Worm (Caenorhabditis elegans): ENCODE measurements around the gene W09D6.4.

Gene W09D6.4

ce11 chrIII:11053603-11054002 is 25.9 kb upstream of the W09D6.4 start:
- TF ChIP-seq egl-5 (tag; optimal IDR thresholded peaks at IDR 0.05) (no peak), pha-4 (tag; optimal IDR thresholded peaks at IDR 0.05) (no peak), fkh-10 (GFP tag; optimal IDR thresholded peaks at IDR 0.05) (no peak), nhr-67 (tag; optimal IDR thresholded peaks at IDR 0.05) (no peak), R02D3.7 (tag; optimal IDR thresholded peaks at IDR 0.05) (no peak), ama-1 (optimal IDR thresholded peaks at IDR 0.05) (no peak), elt-3 (tag; optimal IDR thresholded peaks at IDR 0.05) (no peak), elt-2 (tag; optimal IDR thresholded peaks at IDR 0.05) (no peak), nhr-12 (tag; optimal IDR thresholded peaks at IDR 0.05) (no peak), aly-2 (tag; optimal IDR thresholded peaks at IDR 0.05) (no peak), unc-39 (tag; optimal IDR thresholded peaks at IDR 0.05) (no peak), fos-1 (tag; optimal IDR thresholded peaks at IDR 0.05) (no peak), lin-15B (tag; optimal IDR thresholded peaks at IDR 0.05) (no peak), ztf-11 (tag; optimal IDR thresholded peaks at IDR 0.05) (no peak), nhr-43 (tag; optimal IDR thresholded peaks at IDR 0.05; ENCODE audit: poor library complexity, severe bottlenecking) (no peak), ceh-9 (tag; optimal IDR thresholded peaks at IDR 0.05) (no peak), ceh-82 (tag; optimal IDR thresholded peaks at IDR 0.05) (no peak), nfya-1 (tag; optimal IDR thresholded peaks at IDR 0.05; ENCODE audit: insufficient read depth) (no peak), lsy-12 (tag; optimal IDR thresholded peaks at IDR 0.05) (no peak), daf-12 (tag; optimal IDR thresholded peaks at IDR 0.05) (no peak)

ce11 chrIII:11054032-11054431 is 25.5 kb upstream of the W09D6.4 start:
- no peak for TF ChIP-seq R02D3.7 (tag; optimal IDR thresholded peaks at IDR 0.05)
- TF ChIP-seq nfya-1 (tag; optimal IDR thresholded peaks at IDR 0.05; ENCODE audit: insufficient read depth), result peak; percentile 96

ce11 chrIII:11054532-11055265 is 24.8 kb upstream of the W09D6.4 start:
- TF ChIP-seq nhr-25 (tag; optimal IDR thresholded peaks at IDR 0.05), result peak; percentile 78
- no peak for TF ChIP-seq nhr-11 (tag; optimal IDR thresholded peaks at IDR 0.05)
- peak; percentile 53 for TF ChIP-seq lin-15B (tag; optimal IDR thresholded peaks at IDR 0.05)
- TF ChIP-seq tbx-2 (tag; optimal IDR thresholded peaks at IDR 0.05), result no peak
- TF ChIP-seq pqm-1 (tag; optimal IDR thresholded peaks at IDR 0.05), result peak; percentile 52
- TF ChIP-seq elt-3 (tag; optimal IDR thresholded peaks at IDR 0.05), result no peak
- peak; percentile 46 for TF ChIP-seq snpc-4 (tag; optimal IDR thresholded peaks at IDR 0.05)
- TF ChIP-seq mdl-1 (tag; optimal IDR thresholded peaks at IDR 0.05), result no peak
- TF ChIP-seq nhr-67 (tag; optimal IDR thresholded peaks at IDR 0.05), result no peak
- TF ChIP-seq jun-1 (tag; optimal IDR thresholded peaks at IDR 0.05), result peak; percentile 27
- TF ChIP-seq lin-39 (tag; optimal IDR thresholded peaks at IDR 0.05), result peak; percentile 82
- TF ChIP-seq elt-2 (tag; optimal IDR thresholded peaks at IDR 0.05), result peak; percentile 44
- no peak for TF ChIP-seq ceh-16 (tag; optimal IDR thresholded peaks at IDR 0.05)
- no peak for TF ChIP-seq fkh-10 (GFP tag; optimal IDR thresholded peaks at IDR 0.05)
- no peak for TF ChIP-seq aly-2 (tag; optimal IDR thresholded peaks at IDR 0.05)
- TF ChIP-seq fos-1 (tag; optimal IDR thresholded peaks at IDR 0.05), result no peak
- TF ChIP-seq ceh-28 (tag; optimal IDR thresholded peaks at IDR 0.05), result peak; percentile 17
- TF ChIP-seq egl-27 (tag; optimal IDR thresholded peaks at IDR 0.05), result peak; percentile 22
- no peak for TF ChIP-seq lsy-12 (tag; optimal IDR thresholded peaks at IDR 0.05)
- TF ChIP-seq nhr-237 (tag; optimal IDR thresholded peaks at IDR 0.05), result no peak
- TF ChIP-seq unc-62 (GFP tag; optimal IDR thresholded peaks at IDR 0.05), result no peak
- peak; percentile 92 for TF ChIP-seq nfya-1 (tag; optimal IDR thresholded peaks at IDR 0.05; ENCODE audit: insufficient read depth)
- TF ChIP-seq ztf-4 (tag; optimal IDR thresholded peaks at IDR 0.05), result no peak
- no peak for TF ChIP-seq nhr-12 (tag; optimal IDR thresholded peaks at IDR 0.05)
- TF ChIP-seq unc-39 (tag; optimal IDR thresholded peaks at IDR 0.05), result no peak
- TF ChIP-seq nhr-23 (tag; optimal IDR thresholded peaks at IDR 0.05), result peak; percentile 75
- TF ChIP-seq ceh-9 (tag; optimal IDR thresholded peaks at IDR 0.05), result no peak
- TF ChIP-seq nhr-76 (tag; optimal IDR thresholded peaks at IDR 0.05), result no peak
- TF ChIP-seq skn-1 (tag; optimal IDR thresholded peaks at IDR 0.05), result no peak
- no peak for TF ChIP-seq mml-1 (tag; optimal IDR thresholded peaks at IDR 0.05)
- no peak for TF ChIP-seq sea-2 (GFP tag; optimal IDR thresholded peaks at IDR 0.05)
- no peak for TF ChIP-seq ZK546.5 (tag; optimal IDR thresholded peaks at IDR 0.05)
- TF ChIP-seq elt-1 (tag; optimal IDR thresholded peaks at IDR 0.05), result no peak
- TF ChIP-seq hmg-11 (tag; optimal IDR thresholded peaks at IDR 0.05), result peak; percentile 72
- TF ChIP-seq ztf-11 (tag; optimal IDR thresholded peaks at IDR 0.05), result no peak
- TF ChIP-seq pha-4 (tag; optimal IDR thresholded peaks at IDR 0.05), result peak; percentile 92
- no peak for TF ChIP-seq nhr-28 (tag; optimal IDR thresholded peaks at IDR 0.05)
- no peak for TF ChIP-seq daf-12 (tag; optimal IDR thresholded peaks at IDR 0.05)
- no peak for TF ChIP-seq fkh-2 (tag; optimal IDR thresholded peaks at IDR 0.05)
- TF ChIP-seq egl-5 (tag; optimal IDR thresholded peaks at IDR 0.05), result peak; percentile 15
- TF ChIP-seq zag-1 (tag; optimal IDR thresholded peaks at IDR 0.05), result no peak
- no peak for TF ChIP-seq nhr-77 (tag; optimal IDR thresholded peaks at IDR 0.05)
- no peak for TF ChIP-seq R02D3.7 (tag; optimal IDR thresholded peaks at IDR 0.05)
- TF ChIP-seq ceh-82 (tag; optimal IDR thresholded peaks at IDR 0.05), result no peak

All from whole organism, L3 larva.